Fruit fly (Drosophila melanogaster) S2 (cell line): ENCODE data around the gene CG33770.
"Not testable (repeated sequence)": the region's sequence is repeated elsewhere in the genome, so short reads cannot be mapped to it uniquely, and the experiment has no call there.

ENCODE experiments used
- CG8478 ChIP-seq: fragments of >200 bp; optimal IDR thresholded peaks from 2 replicates; lab custom pipeline; 2018
- CTCF ChIP-seq, 2 experiments: fragments of >200 bp; optimal IDR thresholded peaks; 2 replicates each; lab custom pipeline; 2018

Gene CG33770

dm6 chr3L:22669275-22670006 is 21.0 kb downstream of the CG33770 start, which contains the start of gene Jhbp6:
Jhbp6 (plus strand) TSS chr3L:22669956.
- TF ChIP-seq CG8478 (lab: Kevin White, UChicago) (no peak), CTCF (optimal IDR thresholded peaks at IDR 0.05; lab: Kevin White, UChicago) (no peak)

dm6 chr3L:22670174-22670573 is 21.7 kb downstream of the CG33770 start:
- TF ChIP-seq CTCF (optimal IDR thresholded peaks at IDR 0.05; lab: Kevin White, UChicago) (no peak), CG8478 (lab: Kevin White, UChicago) (no peak)

dm6 chr3L:22671699-22672276 is 23.3 kb downstream of the CG33770 start:
- no peak for TF ChIP-seq CG8478 (lab: Kevin White, UChicago)
- TF ChIP-seq CTCF (optimal IDR thresholded peaks at IDR 0.05; lab: Kevin White, UChicago), result peak; percentile 72 to 73

dm6 chr3L:22680932-22681331 is 32.5 kb downstream of the CG33770 start:
- peak in 1 of 2 experiments; percentile 8 for TF ChIP-seq CTCF (optimal IDR thresholded peaks at IDR 0.05; lab: Kevin White, UChicago)
- TF ChIP-seq CG8478 (lab: Kevin White, UChicago), result no peak

- TF ChIP-seq CTCF (optimal IDR thresholded peaks at IDR 0.05; lab: Kevin White, UChicago) (no peak), CG8478 (lab: Kevin White, UChicago) (no peak)
Observed at dm6 chr3L:22686987-22687386, 38.5 kb downstream of the CG33770 start, which contains the start of the genes CG14455 and CG14456. CG14455 (minus strand) TSS chr3L:22687087. CG14456 (plus strand) TSS chr3L:22687222.

dm6 chr3L:22692428-22692827 is 44.0 kb downstream of the CG33770 start, which contains the start of gene CG14454:
CG14454 (minus strand) TSS chr3L:22692528.
- not testable (repeated sequence) for TF ChIP-seq CTCF (optimal IDR thresholded peaks at IDR 0.05; lab: Kevin White, UChicago); CG8478 (lab: Kevin White, UChicago)

- TF ChIP-seq CTCF (optimal IDR thresholded peaks at IDR 0.05; lab: Kevin White, UChicago), result no peak
- no peak for TF ChIP-seq CG8478 (lab: Kevin White, UChicago)
Observed at dm6 chr3L:22693712-22694111, 45.2 kb downstream of the CG33770 start, which contains the start of the genes CG12546 and CG14453. CG12546 (minus strand) TSS chr3L:22693812. CG14453 (plus strand) TSS chr3L:22694083.

dm6 chr3L:22695653-22696052 is 47.2 kb downstream of the CG33770 start, which contains the start of gene CG14452:
CG14452 (plus strand) TSS chr3L:22695953.
- TF ChIP-seq CG8478 (lab: Kevin White, UChicago) (no peak), CTCF (optimal IDR thresholded peaks at IDR 0.05; lab: Kevin White, UChicago) (no peak)

- not testable (repeated sequence) for TF ChIP-seq CTCF (optimal IDR thresholded peaks at IDR 0.05; lab: Kevin White, UChicago); CG8478 (lab: Kevin White, UChicago)
Observed at dm6 chr3L:22696930-22697329, 48.5 kb downstream of the CG33770 start, which contains the start of gene CG32453. CG32453 (plus strand) TSS chr3L:22697230.
